Worm (Caenorhabditis elegans): ENCODE measurements around the gene rtfo-1.

DNA sequence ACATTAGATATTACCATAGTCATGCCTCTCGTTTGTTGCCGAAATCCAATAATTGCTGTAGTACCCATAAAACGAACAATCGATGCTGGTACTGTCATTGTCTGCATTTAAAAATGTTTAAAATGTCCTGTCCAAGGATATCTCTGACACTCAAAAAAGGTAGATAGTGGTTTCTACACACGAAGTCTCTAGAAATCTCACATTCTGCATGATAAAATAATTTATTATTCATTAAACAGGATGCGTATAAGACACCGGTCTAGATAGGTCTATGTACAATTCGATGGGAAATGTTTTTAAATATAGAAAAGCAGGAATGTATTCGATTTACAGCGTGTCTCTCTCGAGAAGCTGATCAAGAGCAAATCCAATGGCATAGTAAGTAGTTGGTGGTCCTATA is 42.8 kb downstream of the rtfo-1 start, which contains the start of gene C50F4.12:
- TF ChIP-seq ceh-13 (GFP tag; optimal IDR thresholded peaks at IDR 0.05) (no peak), ama-1 (optimal IDR thresholded peaks at IDR 0.05) (no peak), tbx-11 (GFP tag; IDR thresholded peaks at IDR 0.05) (no peak), flt-1 (GFP tag; IDR thresholded peaks at IDR 0.05) (no peak), sea-1 (GFP tag; conservative IDR thresholded peaks at IDR 0.05) (no peak)
